Worm (Caenorhabditis elegans): ENCODE data around the gene mog-1.

mog-1 gene

DNA sequence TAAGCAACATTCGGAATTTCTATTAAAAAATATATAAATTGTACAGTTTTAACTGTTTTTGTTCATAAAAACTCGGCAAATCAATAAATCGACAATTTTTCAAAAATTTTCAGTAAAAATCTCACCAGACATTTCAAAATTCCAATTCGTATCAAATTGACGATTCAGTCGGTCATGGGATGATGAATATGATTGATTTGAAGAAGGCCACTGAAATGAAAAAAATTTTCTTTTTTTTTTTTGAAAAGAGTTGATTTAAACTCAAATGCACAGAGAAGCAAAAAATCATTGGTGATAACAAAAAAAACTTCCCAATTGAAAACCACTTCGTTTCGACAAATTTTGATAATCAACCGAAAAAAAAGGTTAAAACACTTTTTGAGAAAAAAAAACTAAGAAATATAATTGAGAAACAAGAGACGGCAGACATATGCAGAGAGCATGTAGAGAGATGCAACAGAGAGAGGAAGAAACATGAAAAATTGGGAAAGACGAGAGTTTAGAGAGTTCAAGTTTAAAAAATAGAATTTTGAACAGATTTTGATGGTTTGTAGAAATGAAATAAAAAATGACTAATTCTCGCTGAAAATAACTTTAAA lies 52.2 kb downstream of the mog-1 start:
- TF ChIP-seq hlh-30 (tag; optimal IDR thresholded peaks at IDR 0.05; ENCODE audit: insufficient read depth) (peak; percentile 33), arid-1 (GFP tag; conservative IDR thresholded peaks at IDR 0.05) (no peak), mdt-29 (GFP tag; IDR thresholded peaks at IDR 0.05) (no peak), php-3 (GFP tag; IDR thresholded peaks at IDR 0.05) (no peak), snpc-1.2 (GFP tag; IDR thresholded peaks at IDR 0.05) (no peak), ZK337.2 (GFP tag; IDR thresholded peaks at IDR 0.05) (no peak), sdz-12 (GFP tag; optimal IDR thresholded peaks at IDR 0.05) (no peak), nhr-11 (tag; optimal IDR thresholded peaks at IDR 0.05) (no peak), nhr-102 (tag; optimal IDR thresholded peaks at IDR 0.05) (no peak), dve-1 (tag; optimal IDR thresholded peaks at IDR 0.05; ENCODE audit: insufficient read depth) (peak; percentile 65), jun-1 (tag; optimal IDR thresholded peaks at IDR 0.05) (no peak), lsy-2 (tag; optimal IDR thresholded peaks at IDR 0.05) (peak in 1 of 2 experiments; percentile 1), lir-3 (tag; optimal IDR thresholded peaks at IDR 0.05) (no peak), daf-16 (GFP tag; optimal IDR thresholded peaks at IDR 0.05) (no peak), daf-16 (tag; optimal IDR thresholded peaks at IDR 0.05) (peak; percentile 36), mep-1 (tag; optimal IDR thresholded peaks at IDR 0.05) (peak; percentile 44), F49E8.2 (tag; optimal IDR thresholded peaks at IDR 0.05; ENCODE audit: borderline replicate concordance) (no peak), dmd-6 (GFP tag; IDR thresholded peaks at IDR 0.05) (peak; percentile 70), mxl-3 (GFP tag; optimal IDR thresholded peaks at IDR 0.05) (no peak), nhr-77 (tag; optimal IDR thresholded peaks at IDR 0.05) (peak; percentile 9), nhr-6 (tag; optimal IDR thresholded peaks at IDR 0.05) (peak; percentile 6), unc-62 (GFP tag; optimal IDR thresholded peaks at IDR 0.05 in 1 of 2) (peak in 1 of 2 experiments; percentile 91), unc-62 (tag; optimal IDR thresholded peaks at IDR 0.05) (no peak), lin-15B (tag; optimal IDR thresholded peaks at IDR 0.05) (no peak), zfp-3 (GFP tag; conservative IDR thresholded peaks at IDR 0.05) (no peak), dmd-8 (GFP tag; IDR thresholded peaks at IDR 0.05) (no peak), pqm-1 (tag; optimal IDR thresholded peaks at IDR 0.05) (peak; percentile 47), Y75B8A.6 (GFP tag; IDR thresholded peaks at IDR 0.05) (no peak), nhr-28 (tag; optimal IDR thresholded peaks at IDR 0.05) (peak; percentile 33), zip-2 (tag; optimal IDR thresholded peaks at IDR 0.05) (no peak)
